Fruit fly (Drosophila melanogaster): Measurements from ENCODE around the gene nanos.

Gene nanos

dm6 chr3R:19190020-19190419 lies 33.0 kb downstream of the nanos start:
- TF ChIP-seq CTCF (optimal IDR thresholded peaks at IDR 0.05): no peak
- TF ChIP-seq CG8478 (optimal IDR thresholded peaks at IDR 0.05): no peak

Data from S2 (cell line).